Worm (Caenorhabditis elegans) whole organism, late embryonic: Measurements from ENCODE around the gene T08D10.3.

Experiments
- C08G9.2 ChIP-seq: sonication (generic microtip); optimal IDR thresholded peaks from 2 replicates; lab custom pipeline; 2016; ENCODE audit warnings: mild to moderate bottlenecking, missing genetic modification characterization, moderate library complexity, missing compliant biosample characterization
- F13H6.1 ChIP-seq: sonication (generic microtip); optimal IDR thresholded peaks from 2 replicates; lab custom pipeline; 2016; ENCODE audit warnings: missing genetic modification characterization, missing compliant biosample characterization
- K02D7.2 ChIP-seq: sonication (generic microtip); optimal IDR thresholded peaks from 2 replicates; lab custom pipeline; 2017; ENCODE audit warnings: mild to moderate bottlenecking, missing genetic modification characterization, missing compliant biosample characterization
- K09A11.1 ChIP-seq: sonication (generic microtip); optimal IDR thresholded peaks from 2 replicates; lab custom pipeline; 2017; ENCODE audit warnings: antibody characterized with exemption, mild to moderate bottlenecking, missing genetic modification characterization, missing compliant biosample characterization; ENCODE audit not compliant: insufficient read depth
- ama-1 ChIP-seq: fragments of 150-350 bp; optimal IDR thresholded peaks from 2 replicates; lab custom pipeline; 2014
- ceh-2 ChIP-seq: sonication (generic microtip); optimal IDR thresholded peaks from 2 replicates; lab custom pipeline; 2016; ENCODE audit warnings: missing genotype, missing genetic modification characterization, missing compliant biosample characterization
- ceh-24 ChIP-seq: sonication (generic microtip); optimal IDR thresholded peaks from 2 replicates; lab custom pipeline; 2016; ENCODE audit warnings: mild to moderate bottlenecking, missing genetic modification characterization, missing compliant biosample characterization
- ceh-31 ChIP-seq: sonication (generic microtip); optimal IDR thresholded peaks from 2 replicates; lab custom pipeline; 2016; ENCODE audit warnings: missing genetic modification characterization, missing compliant biosample characterization
- ceh-34 ChIP-seq: sonication (generic microtip); optimal IDR thresholded peaks from 2 replicates; lab custom pipeline; 2016; ENCODE audit warnings: mild to moderate bottlenecking, missing genetic modification characterization, missing compliant biosample characterization
- ceh-48 ChIP-seq: sonication (generic microtip); optimal IDR thresholded peaks from 2 replicates; lab custom pipeline; 2016; ENCODE audit warnings: missing genetic modification characterization, inconsistent platforms, missing compliant biosample characterization
- ceh-9 ChIP-seq: sonication (generic microtip); optimal IDR thresholded peaks from 2 replicates; lab custom pipeline; 2016; ENCODE audit warnings: mild to moderate bottlenecking, missing genetic modification characterization, inconsistent platforms, missing compliant biosample characterization
- che-1 ChIP-seq: sonication (generic microtip); optimal IDR thresholded peaks from 2 replicates; lab custom pipeline; 2016; ENCODE audit warnings: mild to moderate bottlenecking, missing genetic modification characterization, missing compliant biosample characterization
- dmd-4 ChIP-seq: sonication (generic microtip); optimal IDR thresholded peaks from 2 replicates; lab custom pipeline; 2016; ENCODE audit warnings: borderline replicate concordance, missing genetic modification characterization, missing compliant biosample characterization
- dve-1 ChIP-seq: sonication (generic microtip); optimal IDR thresholded peaks from 2 replicates; lab custom pipeline; 2017; ENCODE audit warnings: antibody characterized with exemption, mild to moderate bottlenecking, missing genetic modification characterization, missing compliant biosample characterization
- elt-2 ChIP-seq: sonication (generic microtip); optimal IDR thresholded peaks from 2 replicates; lab custom pipeline; 2016; ENCODE audit warnings: missing genetic modification reagents, missing genetic modification characterization, missing compliant biosample characterization
- elt-4 ChIP-seq: sonication (generic microtip); optimal IDR thresholded peaks from 2 replicates; lab custom pipeline; 2016; ENCODE audit warnings: missing genetic modification characterization, missing compliant biosample characterization
- eyg-1 ChIP-seq: sonication (generic microtip); optimal IDR thresholded peaks from 2 replicates; lab custom pipeline; 2016; ENCODE audit warnings: missing genotype, missing genetic modification characterization, missing compliant biosample characterization
- fax-1 ChIP-seq: sonication (generic microtip); optimal IDR thresholded peaks from 2 replicates; lab custom pipeline; 2016; ENCODE audit warnings: missing genotype, missing genetic modification characterization, missing compliant biosample characterization
- fkh-10 ChIP-seq: fragments of 150-350 bp; optimal IDR thresholded peaks from 2 replicates; lab custom pipeline; 2014; ENCODE audit warnings: missing biosample characterization, missing genetic modification reagents, missing genetic modification characterization
- hlh-13 ChIP-seq: fragments of 200-800 bp; sonication (Bioruptor generic); optimal IDR thresholded peaks from 2 replicates; lab custom pipeline; 2018; ENCODE audit warnings: mild to moderate bottlenecking, missing genetic modification characterization, missing compliant biosample characterization
- hlh-30 ChIP-seq: sonication (generic microtip); optimal IDR thresholded peaks from 2 replicates; lab custom pipeline; 2017; ENCODE audit warnings: antibody characterized with exemption, missing genetic modification characterization, missing compliant biosample characterization; ENCODE audit not compliant: insufficient read depth
- hlh-6 ChIP-seq: sonication (generic microtip); optimal IDR thresholded peaks from 2 replicates; lab custom pipeline; 2016; ENCODE audit warnings: missing genotype, missing genetic modification characterization, missing compliant biosample characterization
- hlh-8 ChIP-seq: sonication (generic microtip); optimal IDR thresholded peaks from 2 replicates; lab custom pipeline; 2016; ENCODE audit warnings: missing genotype, missing genetic modification characterization, missing compliant biosample characterization
- madf-2 ChIP-seq: sonication (generic microtip); optimal IDR thresholded peaks from 2 replicates; lab custom pipeline; 2017; ENCODE audit warnings: missing genetic modification characterization, missing compliant biosample characterization
- mec-3 ChIP-seq: sonication (generic microtip); optimal IDR thresholded peaks from 2 replicates; lab custom pipeline; 2016; ENCODE audit warnings: borderline replicate concordance, missing genetic modification characterization, missing compliant biosample characterization
- nfya-1 ChIP-seq: sonication (generic microtip); optimal IDR thresholded peaks from 2 replicates; lab custom pipeline; 2017; ENCODE audit warnings: missing genetic modification characterization, mild to moderate bottlenecking, missing compliant biosample characterization, antibody characterized with exemption, moderate library complexity
- npax-4 ChIP-seq: sonication (generic microtip); optimal IDR thresholded peaks from 2 replicates; lab custom pipeline; 2016; ENCODE audit warnings: missing genetic modification characterization, missing compliant biosample characterization
- odd-2 ChIP-seq: sonication (generic microtip); optimal IDR thresholded peaks from 2 replicates; lab custom pipeline; 2017; ENCODE audit warnings: antibody characterized with exemption, mild to moderate bottlenecking, missing genetic modification characterization, missing compliant biosample characterization
- pat-9 ChIP-seq: fragments of 200-800 bp; sonication (Bioruptor generic); optimal IDR thresholded peaks from 2 replicates; lab custom pipeline; 2018; ENCODE audit warnings: mild to moderate bottlenecking, missing genetic modification characterization, moderate library complexity, missing compliant biosample characterization
- pax-1 ChIP-seq: fragments of 150-350 bp; optimal IDR thresholded peaks from 2 replicates; lab custom pipeline; 2014; ENCODE audit warnings: missing biosample characterization, missing genetic modification characterization
- pha-2 ChIP-seq: sonication (generic microtip); optimal IDR thresholded peaks from 2 replicates; lab custom pipeline; 2017; ENCODE audit warnings: mild to moderate bottlenecking, missing genetic modification characterization, missing compliant biosample characterization
- pha-4 ChIP-seq: fragments of 150-350 bp; optimal IDR thresholded peaks from 2 replicates; lab custom pipeline; 2018; ENCODE audit warnings: missing biosample characterization, missing genetic modification reagents, missing genetic modification characterization
- pros-1 ChIP-seq: fragments of 150-350 bp; optimal IDR thresholded peaks from 2 replicates; lab custom pipeline; 2014; ENCODE audit warnings: missing biosample characterization, missing genetic modification reagents, missing genetic modification characterization
- sdc-2 ChIP-seq: sonication (generic microtip); optimal IDR thresholded peaks from 2 replicates; lab custom pipeline; 2016; ENCODE audit warnings: missing genotype, missing genetic modification characterization, missing compliant biosample characterization
- sox-2 ChIP-seq: fragments of 200-800 bp; sonication (Bioruptor generic); IDR thresholded peaks from 2 replicates; pipeline ENCODE4 v1.3.6; 2022; ENCODE audit warnings: missing genetic modification reagents, missing genetic modification characterization, missing compliant biosample characterization
- syd-9 ChIP-seq: sonication (generic microtip); optimal IDR thresholded peaks from 2 replicates; lab custom pipeline; 2016; ENCODE audit warnings: mild to moderate bottlenecking, missing genetic modification characterization, moderate library complexity, missing compliant biosample characterization
- tbx-7 ChIP-seq: sonication (generic microtip); optimal IDR thresholded peaks from 2 replicates; lab custom pipeline; 2016; ENCODE audit warnings: missing genotype, missing genetic modification characterization, missing compliant biosample characterization
- ttx-3 ChIP-seq: sonication (generic microtip); optimal IDR thresholded peaks from 2 replicates; lab custom pipeline; 2016; ENCODE audit warnings: missing genetic modification reagents, missing genetic modification characterization, missing compliant biosample characterization
- unc-42 ChIP-seq: sonication (generic microtip); optimal IDR thresholded peaks from 2 replicates; lab custom pipeline; 2016; ENCODE audit warnings: missing genotype, missing genetic modification characterization, missing compliant biosample characterization
- unc-86 ChIP-seq: sonication (generic microtip); optimal IDR thresholded peaks from 2 replicates; lab custom pipeline; 2016; ENCODE audit warnings: missing genetic modification characterization, missing compliant biosample characterization
- zip-5 ChIP-seq: sonication (generic microtip); optimal IDR thresholded peaks from 2 replicates; lab custom pipeline; 2016; ENCODE audit warnings: missing genetic modification characterization, missing compliant biosample characterization

T08D10.3 gene

DNA sequence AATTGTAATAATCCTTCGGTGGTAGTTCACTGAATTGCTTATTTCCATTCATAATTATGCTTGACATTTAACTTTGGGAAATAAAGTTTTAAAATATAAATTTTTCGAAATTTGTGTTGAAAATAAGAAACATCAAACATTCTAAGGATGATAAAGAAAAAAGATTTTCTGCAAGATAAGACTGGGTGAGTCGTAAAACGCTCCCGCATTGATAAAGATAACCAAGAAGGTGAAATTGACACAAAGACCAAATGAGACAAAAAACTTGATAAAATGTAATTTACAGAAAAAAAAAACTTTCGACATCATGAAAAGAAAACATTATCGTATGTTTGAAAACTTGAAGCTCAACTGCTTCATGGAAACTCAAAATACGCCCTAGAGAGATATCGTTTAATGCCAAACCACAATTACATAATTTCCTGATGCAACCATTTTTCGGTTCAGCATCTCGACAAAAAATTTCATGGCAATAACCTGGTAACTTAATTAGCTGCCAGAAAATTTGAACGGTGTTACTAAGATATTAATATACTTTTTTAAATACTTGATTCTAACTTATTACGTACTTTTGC, 12.9 kb downstream of the T08D10.3 start:
- TF ChIP-seq elt-2 (peak; percentile 84), mec-3 (no peak)

DNA sequence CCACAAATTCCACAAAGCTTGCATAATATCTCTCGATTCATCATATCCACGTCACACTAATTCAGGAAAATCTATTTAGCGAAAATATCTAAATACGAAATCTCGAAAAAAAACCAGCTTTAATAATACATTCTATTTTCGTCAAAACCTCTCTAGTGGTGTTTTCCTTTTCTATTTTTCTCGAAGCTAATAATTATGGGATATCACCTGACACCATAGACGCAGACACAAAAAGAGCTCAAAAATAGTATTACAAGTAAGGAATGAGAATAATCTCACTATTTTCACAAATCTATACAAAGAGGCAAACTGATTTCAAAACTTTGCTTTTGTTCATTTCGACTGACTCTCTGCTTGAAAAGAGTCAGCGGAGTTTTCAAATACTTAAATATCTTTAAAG, 13.9 kb downstream of the T08D10.3 start:
- TF ChIP-seq eyg-1 (tag; lab: Kevin White, UChicago) (no peak), C08G9.2 (tag; lab: Kevin White, UChicago) (no peak), sox-2 (GFP tag; lab: Robert Waterston, UW) (no peak), ceh-2 (tag; lab: Kevin White, UChicago) (no peak), pha-2 (tag; lab: Kevin White, UChicago) (no peak), unc-42 (tag; lab: Kevin White, UChicago) (no peak), ceh-31 (tag; lab: Kevin White, UChicago) (no peak), madf-2 (tag; lab: Kevin White, UChicago) (no peak), hlh-30 (no peak), tbx-7 (tag; lab: Kevin White, UChicago) (no peak), pros-1 (tag; lab: Kevin White, UChicago) (no peak), hlh-6 (tag; lab: Kevin White, UChicago) (no peak), ceh-48 (tag; lab: Kevin White, UChicago) (no peak), syd-9 (no peak)

ce11 chrX:11969554-11969953, 14.3 kb downstream of the T08D10.3 start:
- TF ChIP-seq dmd-4 (tag; lab: Kevin White, UChicago): no peak
- no peak for TF ChIP-seq hlh-8 (tag; lab: Kevin White, UChicago)
- no peak for TF ChIP-seq tbx-7 (tag; lab: Kevin White, UChicago)
- no peak for TF ChIP-seq elt-4 (tag; lab: Kevin White, UChicago)
- TF ChIP-seq ama-1 (lab: Kevin White, UChicago): no peak
- no peak for TF ChIP-seq hlh-13 (GFP tag; lab: Kevin White, UChicago)
- TF ChIP-seq pat-9 (tag; lab: Kevin White, UChicago): no peak
- no peak for TF ChIP-seq fkh-10 (GFP tag; lab: Kevin White, UChicago)
- TF ChIP-seq F13H6.1 (tag; lab: Kevin White, UChicago): no peak

- TF ChIP-seq ceh-9 (tag; lab: Kevin White, UChicago) (no peak), hlh-8 (tag; lab: Kevin White, UChicago) (no peak), K02D7.2 (tag; lab: Kevin White, UChicago) (no peak), pros-1 (tag; lab: Kevin White, UChicago) (no peak), che-1 (no peak), unc-86 (no peak), nfya-1 (tag; lab: Kevin White, UChicago) (no peak), fax-1 (tag; lab: Kevin White, UChicago) (no peak), K09A11.1 (tag; lab: Kevin White, UChicago) (no peak), pax-1 (tag; lab: Kevin White, UChicago) (no peak), F13H6.1 (tag; lab: Kevin White, UChicago) (no peak), ama-1 (lab: Kevin White, UChicago) (no peak), ttx-3 (tag; lab: Kevin White, UChicago) (no peak)
Measured at ce11 chrX:11971323-11971722, 16.1 kb downstream of the T08D10.3 start.

ce11 chrX:11974629-11975085, 19.4 kb downstream of the T08D10.3 start, which contains the start of gene set-6:
set-6 (minus strand) TSS chrX:11974679.
- TF ChIP-seq pha-4 (tag; lab: Kevin White, UChicago) (no peak), fkh-10 (GFP tag; lab: Kevin White, UChicago) (no peak), odd-2 (no peak), ceh-9 (tag; lab: Kevin White, UChicago) (no peak), npax-4 (tag; lab: Kevin White, UChicago) (no peak), zip-5 (tag; lab: Kevin White, UChicago) (no peak), ceh-2 (tag; lab: Kevin White, UChicago) (no peak), dve-1 (no peak), dmd-4 (tag; lab: Kevin White, UChicago) (no peak), sdc-2 (tag; lab: Kevin White, UChicago) (no peak), nfya-1 (tag; lab: Kevin White, UChicago) (peak; percentile 8), K02D7.2 (tag; lab: Kevin White, UChicago) (no peak), K09A11.1 (tag; lab: Kevin White, UChicago) (no peak), ceh-24 (no peak), ceh-48 (tag; lab: Kevin White, UChicago) (peak; percentile 84), ceh-34 (tag; lab: Kevin White, UChicago) (no peak)
